Worm (Caenorhabditis elegans) whole organism, mixed stage, embryonic: ENCODE data around the gene bath-31.

ENCODE experiments used
- blmp-1 ChIP-seq: fragments of 150-350 bp; optimal IDR thresholded peaks from 2 replicates; lab custom pipeline; 2014; ENCODE audit warnings: missing biosample characterization, missing genetic modification characterization
- mab-5 ChIP-seq: fragments of 150-350 bp; optimal IDR thresholded peaks from 2 replicates; lab custom pipeline; 2014; ENCODE audit warnings: missing biosample characterization, missing genetic modification characterization
- nhr-2 ChIP-seq: fragments of 150-350 bp; optimal IDR thresholded peaks from 2 replicates; lab custom pipeline; 2014; ENCODE audit warnings: missing biosample characterization, missing genetic modification characterization
- snpc-4 ChIP-seq: fragments of 150-350 bp; optimal IDR thresholded peaks from 2 replicates; lab custom pipeline; 2014; ENCODE audit warnings: missing biosample characterization, missing genetic modification characterization
- zip-8 ChIP-seq: fragments of 150-350 bp; optimal IDR thresholded peaks from 2 replicates; lab custom pipeline; 2014; ENCODE audit warnings: missing biosample characterization, missing genetic modification characterization

ce11 chrII:3741584-3741983, 9.8 kb downstream of the bath-31 start, which contains the start of gene F12E12.1:
- TF ChIP-seq blmp-1 (tag; lab: Kevin White, UChicago), result no peak
- no peak for TF ChIP-seq nhr-2 (tag; lab: Kevin White, UChicago)
- no peak for TF ChIP-seq snpc-4 (tag; lab: Kevin White, UChicago)
- no peak for TF ChIP-seq zip-8
- no peak for TF ChIP-seq mab-5 (tag; lab: Kevin White, UChicago)
